Fruit fly (Drosophila melanogaster): ENCODE results near the gene ais.

The ais gene

dm6 chr3L:17802107-17802506 is 2.4 kb downstream of the ais start, which contains the start of gene NUCB1 (continued):
- TF ChIP-seq CG18011 (GFP tag; optimal IDR thresholded peaks at IDR 0.05) (no peak), usp (GFP tag; optimal IDR thresholded peaks at IDR 0.05) (no peak), Hand (GFP tag; optimal IDR thresholded peaks at IDR 0.05) (no peak), pnt (GFP tag; optimal IDR thresholded peaks at IDR 0.05) (no peak), CG6854 (GFP tag; optimal IDR thresholded peaks at IDR 0.05) (peak; percentile 11), Hmr (GFP tag; optimal IDR thresholded peaks at IDR 0.05) (peak; percentile 72), crp (GFP tag; optimal IDR thresholded peaks at IDR 0.05) (peak in 1 of 2 experiments; percentile 87), fu2 (GFP tag; optimal IDR thresholded peaks at IDR 0.05) (peak; percentile 48), CG42726 (GFP tag; IDR thresholded peaks at IDR 0.05; ENCODE audit: partially characterized antibody) (no peak), CG8924 (tag; optimal IDR thresholded peaks at IDR 0.05) (peak; percentile 48), CG2129 (GFP tag; IDR thresholded peaks at IDR 0.05; ENCODE audit: partially characterized antibody) (no peak), CG4282 (GFP tag; optimal IDR thresholded peaks at IDR 0.05) (no peak), peb (GFP tag; IDR thresholded peaks at IDR 0.05) (no peak), CG10209 (GFP tag; optimal IDR thresholded peaks at IDR 0.05) (peak; percentile 36), Ssrp (tag; optimal IDR thresholded peaks at IDR 0.05) (no peak), pfk (GFP tag; optimal IDR thresholded peaks at IDR 0.05) (peak; percentile 23), jumu (GFP tag; optimal IDR thresholded peaks at IDR 0.05) (peak; percentile 8), Xrp1 (GFP tag; IDR thresholded peaks at IDR 0.05) (no peak), CG8478 (optimal IDR thresholded peaks at IDR 0.05) (no peak), fd96Cb (tag; optimal IDR thresholded peaks at IDR 0.05) (no peak), schlank (tag; optimal IDR thresholded peaks at IDR 0.05) (no peak), CrebB (tag; optimal IDR thresholded peaks at IDR 0.05) (peak; percentile 12), CG3847 (GFP tag; IDR thresholded peaks at IDR 0.05) (peak; percentile 80), CG12659 (GFP tag; optimal IDR thresholded peaks at IDR 0.05) (peak; percentile 63), tup (GFP tag; optimal IDR thresholded peaks at IDR 0.05) (peak; percentile 27), BtbVII (GFP tag; optimal IDR thresholded peaks at IDR 0.05) (peak; percentile 34), Trl (optimal IDR thresholded peaks at IDR 0.05) (no peak), Trl (GFP tag; optimal IDR thresholded peaks at IDR 0.05) (peak; percentile 36), CG10366 (GFP tag; IDR thresholded peaks at IDR 0.05) (peak; percentile 12; the same call in 1 of the 2 replicates), CG10462 (GFP tag; optimal IDR thresholded peaks at IDR 0.05) (no peak), salm (tag; optimal IDR thresholded peaks at IDR 0.05) (no peak), Myb (GFP tag; optimal IDR thresholded peaks at IDR 0.05) (peak; percentile 60), CG12744 (GFP tag; optimal IDR thresholded peaks at IDR 0.05) (peak; percentile 47), tap (tag; optimal IDR thresholded peaks at IDR 0.05) (no peak), gsb-n (tag; optimal IDR thresholded peaks at IDR 0.05) (no peak), CG3065 (GFP tag; optimal IDR thresholded peaks at IDR 0.05) (peak; percentile 18), Sox100B (GFP tag; optimal IDR thresholded peaks at IDR 0.05) (no peak), cato (GFP tag; optimal IDR thresholded peaks at IDR 0.05; ENCODE audit: borderline replicate concordance) (no peak), klu (GFP tag; IDR thresholded peaks at IDR 0.05) (no peak), CG2875 (GFP tag; optimal IDR thresholded peaks at IDR 0.05) (peak; percentile 17), fru (optimal IDR thresholded peaks at IDR 0.05) (no peak), CG18476 (GFP tag; optimal IDR thresholded peaks at IDR 0.05) (no peak), B-H1 (GFP tag; IDR thresholded peaks at IDR 0.05) (no peak), Hr51 (GFP tag; optimal IDR thresholded peaks at IDR 0.05) (peak in 1 of 2 experiments; percentile 22), CG12071 (GFP tag; optimal IDR thresholded peaks at IDR 0.05) (no peak), z (GFP tag; IDR thresholded peaks at IDR 0.05) (no peak), pum (GFP tag; optimal IDR thresholded peaks at IDR 0.05) (peak; percentile 5), inv (GFP tag; IDR thresholded peaks at IDR 0.05; ENCODE audit: partially characterized antibody) (no peak), Oaz (GFP tag; IDR thresholded peaks at IDR 0.05) (no peak), eve (GFP tag; optimal IDR thresholded peaks at IDR 0.05) (no peak), ken (GFP tag; IDR thresholded peaks at IDR 0.05) (no peak), Mes4 (GFP tag; optimal IDR thresholded peaks at IDR 0.05) (no peak)

All from whole organism, embryonic.